Fruit fly (Drosophila melanogaster) whole organism, prepupa: Measurements from ENCODE around the gene stol.

ENCODE experiments used
- Eip75B ChIP-seq: fragments of 200-800 bp; sonication (Bioruptor generic); optimal IDR thresholded peaks from 3 replicates; lab custom pipeline; 2016; ENCODE audit warnings: missing biosample characterization, missing genetic modification characterization
- Gug ChIP-seq: fragments of 200-800 bp; sonication (Bioruptor generic); IDR thresholded peaks from 2 replicates; pipeline ENCODE4 v1.3.6; 2022; ENCODE audit warnings: missing biosample characterization, missing genetic modification characterization
- Hr39 ChIP-seq: fragments of 200-800 bp; sonication (Bioruptor generic); optimal IDR thresholded peaks from 2 replicates; lab custom pipeline; 2016; ENCODE audit warnings: missing biosample characterization, missing genetic modification characterization
- OdsH ChIP-seq: fragments of 200-800 bp; sonication (Bioruptor generic); optimal IDR thresholded peaks from 3 replicates; lab custom pipeline; 2016; ENCODE audit warnings: missing biosample characterization, missing genetic modification characterization

DNA sequence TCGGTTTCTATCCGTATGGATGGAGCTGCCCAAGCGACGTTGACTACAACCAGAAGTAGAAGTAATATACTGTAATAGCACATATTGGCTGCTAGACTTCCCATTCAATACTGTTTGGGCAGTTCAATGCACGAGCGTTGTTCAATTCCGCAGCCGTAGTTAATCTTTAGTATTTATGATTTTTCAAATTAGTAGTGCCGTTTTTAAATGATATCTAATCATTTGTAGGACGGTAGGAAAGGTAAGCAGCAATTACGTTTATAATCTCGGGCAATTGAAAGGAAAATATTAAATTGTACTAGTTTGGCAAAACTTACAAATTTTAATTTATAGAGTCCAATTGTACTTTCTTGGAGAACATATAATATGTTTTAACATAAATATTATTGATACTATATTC lies 101.8 kb downstream of the stol start, which contains the start of gene CG15253:
- TF ChIP-seq Gug (GFP tag; lab: Robert Waterston, UW) (no peak), Eip75B (GFP tag; lab: Kevin White, UChicago) (no peak), Hr39 (no peak), OdsH (no peak)
